Fruit fly (Drosophila melanogaster) whole organism, embryonic: Measurements from ENCODE around the gene CG7916.

ENCODE experiments used
- BEAF-32 ChIP-seq: fragments of 200-800 bp; sonication (Bioruptor generic); optimal IDR thresholded peaks from 3 replicates; lab custom pipeline; 2017; ENCODE audit warnings: missing biosample characterization, missing genetic modification characterization, mild to moderate bottlenecking, moderate library complexity, missing genetic modification reagents
- CG16779 ChIP-seq: fragments of 200-800 bp; sonication (Bioruptor generic); IDR thresholded peaks from 2 replicates; pipeline ENCODE4 v1.3.6; 2022; ENCODE audit warnings: missing biosample characterization, missing genetic modification characterization
- CG8388 ChIP-seq: fragments of 200-800 bp; sonication (Bioruptor generic); optimal IDR thresholded peaks from 2 replicates; lab custom pipeline; 2019; ENCODE audit warnings: missing biosample characterization, mild to moderate bottlenecking, missing genetic modification characterization, moderate library complexity
- H2.0 ChIP-seq: fragments of 200-800 bp; sonication (Bioruptor generic); IDR thresholded peaks from 2 replicates; pipeline ENCODE4 v1.3.6; 2022; ENCODE audit warnings: missing biosample characterization, missing genetic modification characterization
- Rx ChIP-seq: fragments of 200-800 bp; sonication (Bioruptor generic); IDR thresholded peaks from 2 replicates; pipeline ENCODE4 v1.3.6; 2022; ENCODE audit warnings: missing biosample characterization, missing genetic modification characterization
- lab ChIP-seq: fragments of 200-800 bp; sonication (Bioruptor generic); optimal IDR thresholded peaks from 3 replicates; lab custom pipeline; 2017; ENCODE audit warnings: missing biosample characterization, missing genetic modification characterization, mild to moderate bottlenecking, moderate library complexity, missing genetic modification reagents
- onecut ChIP-seq: fragments of 200-800 bp; sonication (Bioruptor generic); IDR thresholded peaks from 2 replicates; pipeline ENCODE4 v1.3.6; 2022; ENCODE audit warnings: missing biosample characterization, missing genetic modification characterization

- no peak for TF ChIP-seq onecut (GFP tag; lab: Robert Waterston, UW)
- no peak for TF ChIP-seq CG8388 (GFP tag; lab: Kevin White, UChicago)
- no peak for TF ChIP-seq lab
- TF ChIP-seq CG16779: no peak
- TF ChIP-seq BEAF-32 (GFP tag; lab: Kevin White, UChicago): no peak
- TF ChIP-seq H2.0 (GFP tag; lab: Robert Waterston, UW): no peak
- TF ChIP-seq Rx (GFP tag; lab: Robert Waterston, UW): no peak
Measured at dm6 chr2L:13842572-13842971, 4.0 kb upstream of the CG7916 start.
